Worm (Caenorhabditis elegans) whole organism, L3 larva: ENCODE results near the gene F26F12.3.

Experiments used
- R02D3.7 ChIP-seq: fragments of 150-350 bp; optimal IDR thresholded peaks from 2 replicates; lab custom pipeline; 2014; ENCODE audit warnings: missing biosample characterization, missing genetic modification characterization
- ZK546.5 ChIP-seq: sonication (generic microtip); optimal IDR thresholded peaks from 2 replicates; lab custom pipeline; 2017; ENCODE audit warnings: missing biosample characterization, missing genetic modification characterization
- aly-2 ChIP-seq: fragments of 150-350 bp; optimal IDR thresholded peaks from 2 replicates; lab custom pipeline; 2014; ENCODE audit warnings: missing biosample characterization, missing genetic modification characterization
- ama-1 ChIP-seq: fragments of 150-350 bp; optimal IDR thresholded peaks from 2 replicates; lab custom pipeline; 2018
- ceh-16 ChIP-seq: sonication (generic microtip); optimal IDR thresholded peaks from 2 replicates; lab custom pipeline; 2017; ENCODE audit warnings: missing biosample characterization, missing genetic modification characterization
- ceh-28 ChIP-seq: fragments of 150-350 bp; optimal IDR thresholded peaks from 2 replicates; lab custom pipeline; 2014; ENCODE audit warnings: missing biosample characterization, missing genetic modification reagents, missing genetic modification characterization
- ceh-82 ChIP-seq: fragments of 150-350 bp; optimal IDR thresholded peaks from 2 replicates; lab custom pipeline; 2014; ENCODE audit warnings: missing biosample characterization, missing genetic modification characterization
- ceh-9 ChIP-seq: sonication (generic microtip); optimal IDR thresholded peaks from 2 replicates; lab custom pipeline; 2018; ENCODE audit warnings: missing biosample characterization, missing genetic modification characterization
- egl-27 ChIP-seq: sonication (generic microtip); optimal IDR thresholded peaks from 4 replicates; lab custom pipeline; 2017; ENCODE audit warnings: missing biosample characterization, missing genetic modification reagents, missing genetic modification characterization
- egl-5 ChIP-seq: fragments of 150-350 bp; optimal IDR thresholded peaks from 2 replicates; lab custom pipeline; 2017; ENCODE audit warnings: missing biosample characterization, missing genetic modification reagents, missing genetic modification characterization, inconsistent platforms
- elt-1 ChIP-seq: fragments of 150-350 bp; optimal IDR thresholded peaks from 2 replicates; lab custom pipeline; 2014; ENCODE audit warnings: missing biosample characterization, missing genetic modification characterization
- elt-2 ChIP-seq: sonication (generic microtip); optimal IDR thresholded peaks from 2 replicates; lab custom pipeline; 2016; ENCODE audit warnings: missing genetic modification reagents, mild to moderate bottlenecking, missing genetic modification characterization, missing compliant biosample characterization
- elt-3 ChIP-seq, 3 experiments: fragments of 150-350 bp in 1 of 3; sonication (generic microtip) in 2 of 3; optimal IDR thresholded peaks; 2 replicates in 2 of 3; 4 replicates in 1 of 3; lab custom pipeline; 2014 to 2017; ENCODE audit warnings: missing biosample characterization in 3 of 3, missing genetic modification characterization in 3 of 3
- eor-1 ChIP-seq, 2 experiments: fragments of 150-350 bp; optimal IDR thresholded peaks; 2 replicates each; lab custom pipeline; 2014 to 2018; ENCODE audit warnings: missing biosample characterization in 2 of 2, missing genetic modification characterization in 2 of 2
- fkh-10 ChIP-seq: sonication (generic microtip); optimal IDR thresholded peaks from 2 replicates; lab custom pipeline; 2017; ENCODE audit warnings: missing biosample characterization, missing genetic modification reagents, missing genetic modification characterization
- hmg-11 ChIP-seq: sonication (generic microtip); optimal IDR thresholded peaks from 2 replicates; lab custom pipeline; 2016; ENCODE audit warnings: missing genetic modification characterization, missing compliant biosample characterization
- jun-1 ChIP-seq: fragments of 150-350 bp; optimal IDR thresholded peaks from 2 replicates; lab custom pipeline; 2014; ENCODE audit warnings: missing biosample characterization, missing genetic modification reagents, missing genetic modification characterization
- lin-15B ChIP-seq: fragments of 150-350 bp; optimal IDR thresholded peaks from 2 replicates; lab custom pipeline; 2014; ENCODE audit warnings: missing biosample characterization, missing genetic modification characterization
- lin-39 ChIP-seq: fragments of 150-350 bp; optimal IDR thresholded peaks from 2 replicates; lab custom pipeline; 2018; ENCODE audit warnings: missing biosample characterization, missing genetic modification reagents, missing genetic modification characterization
- lsy-12 ChIP-seq: sonication (generic microtip); optimal IDR thresholded peaks from 2 replicates; lab custom pipeline; 2016; ENCODE audit warnings: mild to moderate bottlenecking, missing genetic modification characterization, missing compliant biosample characterization
- mdl-1 ChIP-seq: fragments of 150-350 bp; optimal IDR thresholded peaks from 2 replicates; lab custom pipeline; 2014; ENCODE audit warnings: missing biosample characterization, missing genetic modification characterization
- mml-1 ChIP-seq: fragments of 150-350 bp; sonication (generic microtip); optimal IDR thresholded peaks from 3 replicates; lab custom pipeline; 2014; ENCODE audit warnings: missing biosample characterization, missing genetic modification characterization
- nfya-1 ChIP-seq: sonication (generic microtip); optimal IDR thresholded peaks from 2 replicates; lab custom pipeline; 2017; ENCODE audit warnings: missing genetic modification characterization, mild to moderate bottlenecking, missing compliant biosample characterization, antibody characterized with exemption, moderate library complexity; ENCODE audit not compliant: insufficient read depth
- nhr-11 ChIP-seq: fragments of 150-350 bp; optimal IDR thresholded peaks from 2 replicates; lab custom pipeline; 2014; ENCODE audit warnings: missing biosample characterization, missing genetic modification characterization
- nhr-12 ChIP-seq: fragments of 150-350 bp; optimal IDR thresholded peaks from 2 replicates; lab custom pipeline; 2014; ENCODE audit warnings: missing biosample characterization, missing genetic modification characterization
- nhr-23 ChIP-seq: fragments of 150-350 bp; optimal IDR thresholded peaks from 2 replicates; lab custom pipeline; 2014; ENCODE audit warnings: missing biosample characterization, missing genetic modification reagents, missing genetic modification characterization
- nhr-25 ChIP-seq: sonication (generic microtip); optimal IDR thresholded peaks from 2 replicates; lab custom pipeline; 2017; ENCODE audit warnings: missing biosample characterization, missing genetic modification characterization
- nhr-28 ChIP-seq: fragments of 150-350 bp; optimal IDR thresholded peaks from 2 replicates; lab custom pipeline; 2014; ENCODE audit warnings: missing biosample characterization, missing genetic modification characterization
- nhr-43 ChIP-seq: sonication (generic microtip); optimal IDR thresholded peaks from 2 replicates; lab custom pipeline; 2016; ENCODE audit warnings: mild to moderate bottlenecking, missing genetic modification characterization, missing compliant biosample characterization; ENCODE audit not compliant: poor library complexity, severe bottlenecking
- nhr-76 ChIP-seq: fragments of 150-350 bp; sonication (generic microtip); optimal IDR thresholded peaks from 5 replicates; lab custom pipeline; 2014; ENCODE audit warnings: missing biosample characterization, missing genetic modification characterization
- nhr-77 ChIP-seq: fragments of 150-350 bp; optimal IDR thresholded peaks from 2 replicates; lab custom pipeline; 2014; ENCODE audit warnings: missing biosample characterization, missing genetic modification characterization
- pha-4 ChIP-seq: fragments of 150-350 bp; optimal IDR thresholded peaks from 2 replicates; lab custom pipeline; 2014; ENCODE audit warnings: missing biosample characterization, missing genetic modification reagents, missing genetic modification characterization
- pqm-1 ChIP-seq: fragments of 150-350 bp; optimal IDR thresholded peaks from 2 replicates; lab custom pipeline; 2017; ENCODE audit warnings: missing biosample characterization, missing genetic modification characterization, inconsistent platforms
- sea-2 ChIP-seq: fragments of 150-350 bp; sonication (generic microtip); optimal IDR thresholded peaks from 4 replicates; lab custom pipeline; 2014; ENCODE audit warnings: missing biosample characterization, missing genetic modification reagents, missing genetic modification characterization
- skn-1 ChIP-seq: fragments of 150-350 bp; optimal IDR thresholded peaks from 2 replicates; lab custom pipeline; 2014; ENCODE audit warnings: missing biosample characterization, missing genetic modification characterization
- snpc-4 ChIP-seq: fragments of 150-350 bp; optimal IDR thresholded peaks from 2 replicates; lab custom pipeline; 2014; ENCODE audit warnings: missing biosample characterization, missing genetic modification characterization
- tbx-2 ChIP-seq: sonication (generic microtip); optimal IDR thresholded peaks from 2 replicates; lab custom pipeline; 2016; ENCODE audit warnings: mild to moderate bottlenecking, missing genetic modification characterization, missing compliant biosample characterization
- unc-39 ChIP-seq: sonication (generic microtip); optimal IDR thresholded peaks from 4 replicates; lab custom pipeline; 2017; ENCODE audit warnings: missing biosample characterization, missing genetic modification characterization
- zag-1 ChIP-seq: fragments of 150-350 bp; optimal IDR thresholded peaks from 2 replicates; lab custom pipeline; 2014; ENCODE audit warnings: missing biosample characterization, missing genetic modification characterization
- ztf-11 ChIP-seq: fragments of 150-350 bp; optimal IDR thresholded peaks from 2 replicates; lab custom pipeline; 2014; ENCODE audit warnings: missing biosample characterization, missing genetic modification characterization

Gene F26F12.3

ce11 chrV:5799373-5799772, 46.1 kb downstream of the F26F12.3 start, which contains the start of gene cyn-17:
Gene cyn-17, plus strand, starts transcription at chrV:5799673.
- TF ChIP-seq unc-39: no peak
- TF ChIP-seq sea-2 (GFP tag; lab: Kevin White, UChicago): no peak
- TF ChIP-seq pha-4 (tag; lab: Kevin White, UChicago): no peak

- TF ChIP-seq egl-5 (tag; lab: Kevin White, UChicago): no peak
Measured at ce11 chrV:5798132-5798531, 47.4 kb downstream of the F26F12.3 start, which contains the start of gene nstp-3. Gene nstp-3, minus strand, starts transcription at chrV:5798232.

ce11 chrV:5792031-5792430, 53.5 kb downstream of the F26F12.3 start, which contains the start of gene ZC250.2:
Gene ZC250.2, plus strand, starts transcription at chrV:5792331.
- TF ChIP-seq nhr-23 (tag; lab: Kevin White, UChicago): no peak
- TF ChIP-seq hmg-11 (tag; lab: Kevin White, UChicago): no peak
- TF ChIP-seq eor-1 (tag; optimal IDR thresholded peaks at IDR 0.05; lab: Kevin White, UChicago): no peak
- no peak for TF ChIP-seq unc-39
- no peak for TF ChIP-seq ama-1 (lab: Kevin White, UChicago)
- no peak for TF ChIP-seq nhr-77 (tag; lab: Kevin White, UChicago)
- TF ChIP-seq snpc-4 (tag; lab: Kevin White, UChicago): no peak
- no peak for TF ChIP-seq nhr-43
- no peak for TF ChIP-seq R02D3.7 (tag; lab: Kevin White, UChicago)
- no peak for TF ChIP-seq ceh-9
- TF ChIP-seq aly-2 (tag; lab: Kevin White, UChicago): no peak
- no peak for TF ChIP-seq ztf-11 (tag; lab: Kevin White, UChicago)
- no peak for TF ChIP-seq elt-3 (tag; optimal IDR thresholded peaks at IDR 0.05; lab: Kevin White, UChicago)
- TF ChIP-seq mml-1: no peak
- no peak for TF ChIP-seq ceh-82 (tag; lab: Kevin White, UChicago)
- TF ChIP-seq nhr-12 (tag; lab: Kevin White, UChicago): no peak

ce11 chrV:5790497-5791280, 54.8 kb downstream of the F26F12.3 start, which contains the start of the genes nhr-142 and F44E7.9:
Gene nhr-142, minus strand, starts transcription at chrV:5790553.
Gene F44E7.9, plus strand, starts transcription at chrV:5791230.
- peak; percentile 45 for TF ChIP-seq skn-1 (tag; lab: Kevin White, UChicago)
- peak; percentile 81 for TF ChIP-seq nhr-23 (tag; lab: Kevin White, UChicago)
- peak; percentile 60 for TF ChIP-seq nhr-11
- TF ChIP-seq nhr-43: peak; percentile 78
- peak; percentile 72 for TF ChIP-seq elt-2 (tag; lab: Kevin White, UChicago)
- peak; percentile 71 for TF ChIP-seq hmg-11 (tag; lab: Kevin White, UChicago)
- no peak for TF ChIP-seq ZK546.5 (tag; lab: Kevin White, UChicago)
- TF ChIP-seq nhr-25: peak; percentile 63
- peak; percentile 10 for TF ChIP-seq ceh-28 (tag; lab: Kevin White, UChicago)
- TF ChIP-seq nhr-76: peak; percentile 24
- TF ChIP-seq jun-1 (tag; lab: Kevin White, UChicago): peak; percentile 35
- peak; percentile 52 for TF ChIP-seq lin-39 (tag; lab: Kevin White, UChicago)
- TF ChIP-seq elt-1: no peak
- TF ChIP-seq zag-1 (tag; lab: Kevin White, UChicago): no peak
- TF ChIP-seq mdl-1 (tag; lab: Kevin White, UChicago): no peak
- TF ChIP-seq nhr-77 (tag; lab: Kevin White, UChicago): peak; percentile 41
- TF ChIP-seq lsy-12 (tag; lab: Kevin White, UChicago): peak; percentile 81
- peak; percentile 59 for TF ChIP-seq ceh-82 (tag; lab: Kevin White, UChicago)
- TF ChIP-seq pqm-1: peak; percentile 62
- peak; percentile 70 for TF ChIP-seq R02D3.7 (tag; lab: Kevin White, UChicago)
- no peak for TF ChIP-seq nhr-28 (tag; lab: Kevin White, UChicago)
- TF ChIP-seq tbx-2 (tag; lab: Kevin White, UChicago): peak; percentile 71
- TF ChIP-seq pha-4 (tag; lab: Kevin White, UChicago): peak; percentile 83
- peak; percentile 72 for TF ChIP-seq nfya-1 (tag; lab: Kevin White, UChicago)
- TF ChIP-seq egl-27: peak; percentile 25
- no peak for TF ChIP-seq nhr-12 (tag; lab: Kevin White, UChicago)
- peak; percentile 72 for TF ChIP-seq snpc-4 (tag; lab: Kevin White, UChicago)
- peak; percentile 43 for TF ChIP-seq egl-5 (tag; lab: Kevin White, UChicago)
- TF ChIP-seq lin-15B (tag; lab: Kevin White, UChicago): peak; percentile 91
- TF ChIP-seq aly-2 (tag; lab: Kevin White, UChicago): no peak
- no peak for TF ChIP-seq ceh-16 (tag; lab: Kevin White, UChicago)
- TF ChIP-seq fkh-10 (GFP tag; lab: Kevin White, UChicago): peak; percentile 6
